Worm (Caenorhabditis elegans) whole organism, L2 larva: Measurements from ENCODE around the gene Y70G10A.4.
"Not testable (repeated sequence)": the region's sequence is repeated elsewhere in the genome, so short reads cannot be mapped to it uniquely, and the experiment has no call there.

Source experiments
- C34F6.9 ChIP-seq: fragments of 150-350 bp; optimal IDR thresholded peaks from 2 replicates; lab custom pipeline; 2014; ENCODE audit warnings: missing biosample characterization, missing genetic modification characterization
- F13H6.1 ChIP-seq: sonication (generic microtip); optimal IDR thresholded peaks from 2 replicates; lab custom pipeline; 2016; ENCODE audit warnings: missing genetic modification characterization, missing compliant biosample characterization
- R02D3.7 ChIP-seq: fragments of 150-350 bp; optimal IDR thresholded peaks from 2 replicates; lab custom pipeline; 2014; ENCODE audit warnings: missing biosample characterization, missing genetic modification characterization
- Y55F3AM.14 ChIP-seq: fragments of 200-800 bp; sonication (Bioruptor generic); optimal IDR thresholded peaks from 2 replicates; lab custom pipeline; 2018; ENCODE audit warnings: mild to moderate bottlenecking, missing genetic modification characterization, missing compliant biosample characterization
- ZK546.5 ChIP-seq: sonication (generic microtip); optimal IDR thresholded peaks from 2 replicates; lab custom pipeline; 2017; ENCODE audit warnings: missing biosample characterization, missing genetic modification characterization
- alr-1 ChIP-seq: fragments of 150-350 bp; optimal IDR thresholded peaks from 2 replicates; lab custom pipeline; 2014; ENCODE audit warnings: missing biosample characterization, missing genetic modification characterization
- aly-2 ChIP-seq: fragments of 150-350 bp; optimal IDR thresholded peaks from 2 replicates; lab custom pipeline; 2014; ENCODE audit warnings: missing biosample characterization, missing genetic modification characterization
- ama-1 ChIP-seq: fragments of 150-350 bp; optimal IDR thresholded peaks from 2 replicates; lab custom pipeline; 2018; ENCODE audit warnings: inconsistent platforms
- blmp-1 ChIP-seq: sonication (generic microtip); optimal IDR thresholded peaks from 2 replicates; lab custom pipeline; 2017; ENCODE audit warnings: missing genetic modification characterization, mild to moderate bottlenecking, missing compliant biosample characterization, antibody characterized with exemption, moderate library complexity; ENCODE audit not compliant: insufficient read depth
- ceh-16 ChIP-seq: fragments of 150-350 bp; optimal IDR thresholded peaks from 2 replicates; lab custom pipeline; 2014; ENCODE audit warnings: missing biosample characterization, missing genetic modification characterization
- ceh-82 ChIP-seq: fragments of 150-350 bp; optimal IDR thresholded peaks from 2 replicates; lab custom pipeline; 2014; ENCODE audit warnings: missing biosample characterization, missing genetic modification characterization
- crh-2 ChIP-seq: sonication (generic microtip); optimal IDR thresholded peaks from 2 replicates; lab custom pipeline; 2017; ENCODE audit warnings: missing biosample characterization, missing genetic modification characterization
- dmd-4 ChIP-seq: sonication (generic microtip); optimal IDR thresholded peaks from 2 replicates; lab custom pipeline; 2017; ENCODE audit warnings: missing biosample characterization, missing genetic modification characterization
- egl-27 ChIP-seq: sonication (generic microtip); optimal IDR thresholded peaks from 3 replicates; lab custom pipeline; 2017; ENCODE audit warnings: missing biosample characterization, missing genetic modification reagents, missing genetic modification characterization
- elt-1 ChIP-seq: fragments of 150-350 bp; optimal IDR thresholded peaks from 2 replicates; lab custom pipeline; 2014; ENCODE audit warnings: missing biosample characterization, missing genetic modification characterization
- elt-3 ChIP-seq: sonication (generic microtip); optimal IDR thresholded peaks from 2 replicates; lab custom pipeline; 2017; ENCODE audit warnings: missing biosample characterization, missing genetic modification characterization
- fos-1 ChIP-seq: fragments of 150-350 bp; optimal IDR thresholded peaks from 2 replicates; lab custom pipeline; 2014; ENCODE audit warnings: missing biosample characterization, missing genetic modification characterization
- gmeb-1 ChIP-seq: fragments of 150-350 bp; optimal IDR thresholded peaks from 2 replicates; lab custom pipeline; 2014; ENCODE audit warnings: missing biosample characterization, missing genetic modification characterization
- lin-11 ChIP-seq: fragments of 150-350 bp; sonication (generic microtip); optimal IDR thresholded peaks from 2 replicates; lab custom pipeline; 2014; ENCODE audit warnings: missing biosample characterization, missing genetic modification characterization, inconsistent platforms, mixed read lengths
- lin-13 ChIP-seq: fragments of 150-350 bp; optimal IDR thresholded peaks from 2 replicates; lab custom pipeline; 2014; ENCODE audit warnings: missing biosample characterization, missing genetic modification reagents, missing genetic modification characterization
- lin-39 ChIP-seq: fragments of 150-350 bp; optimal IDR thresholded peaks from 2 replicates; lab custom pipeline; 2014; ENCODE audit warnings: missing biosample characterization, missing genetic modification reagents, missing genetic modification characterization
- lsy-2 ChIP-seq, 2 experiments: fragments of 150-350 bp in 1 of 2; sonication (generic microtip) in 1 of 2; optimal IDR thresholded peaks; 2 replicates each; lab custom pipeline; 2014 to 2017; ENCODE audit warnings: missing biosample characterization in 2 of 2, missing genetic modification characterization in 2 of 2
- mab-5 ChIP-seq: fragments of 150-350 bp; optimal IDR thresholded peaks from 2 replicates; lab custom pipeline; 2014; ENCODE audit warnings: missing biosample characterization, missing genetic modification characterization
- mbf-1 ChIP-seq: sonication (generic microtip); optimal IDR thresholded peaks from 2 replicates; lab custom pipeline; 2017; ENCODE audit warnings: missing biosample characterization, missing genetic modification characterization
- mdl-1 ChIP-seq, 2 experiments: fragments of 150-350 bp in 1 of 2; sonication (generic microtip) in 1 of 2; optimal IDR thresholded peaks; 2 replicates each; lab custom pipeline; 2017; ENCODE audit warnings: missing biosample characterization in 2 of 2, missing genetic modification characterization in 2 of 2
- nhr-10 ChIP-seq: sonication (generic microtip); optimal IDR thresholded peaks from 2 replicates; lab custom pipeline; 2017; ENCODE audit warnings: missing biosample characterization, missing genetic modification characterization
- nhr-11 ChIP-seq: fragments of 150-350 bp; optimal IDR thresholded peaks from 2 replicates; lab custom pipeline; 2014; ENCODE audit warnings: missing biosample characterization, missing genetic modification characterization
- nhr-12 ChIP-seq: fragments of 150-350 bp; optimal IDR thresholded peaks from 2 replicates; lab custom pipeline; 2014; ENCODE audit warnings: missing biosample characterization, missing genetic modification characterization
- nhr-129 ChIP-seq: fragments of 150-350 bp; optimal IDR thresholded peaks from 2 replicates; lab custom pipeline; 2014; ENCODE audit warnings: missing biosample characterization, missing genetic modification characterization
- nhr-21 ChIP-seq: fragments of 150-350 bp; optimal IDR thresholded peaks from 2 replicates; lab custom pipeline; 2014; ENCODE audit warnings: missing biosample characterization, missing genetic modification characterization
- nhr-23 ChIP-seq: fragments of 150-350 bp; optimal IDR thresholded peaks from 2 replicates; lab custom pipeline; 2014; ENCODE audit warnings: missing biosample characterization, missing genetic modification reagents, missing genetic modification characterization
- nhr-237 ChIP-seq: fragments of 150-350 bp; optimal IDR thresholded peaks from 2 replicates; lab custom pipeline; 2014; ENCODE audit warnings: missing biosample characterization, missing genetic modification characterization
- nhr-25 ChIP-seq: fragments of 150-350 bp; sonication (generic microtip); optimal IDR thresholded peaks from 3 replicates; lab custom pipeline; 2014; ENCODE audit warnings: missing biosample characterization, missing genetic modification characterization
- nhr-6 ChIP-seq: fragments of 150-350 bp; optimal IDR thresholded peaks from 2 replicates; lab custom pipeline; 2014; ENCODE audit warnings: missing biosample characterization, missing genetic modification characterization
- nhr-77 ChIP-seq: fragments of 150-350 bp; optimal IDR thresholded peaks from 2 replicates; lab custom pipeline; 2014; ENCODE audit warnings: missing biosample characterization, missing genetic modification characterization
- peb-1 ChIP-seq: fragments of 150-350 bp; optimal IDR thresholded peaks from 2 replicates; lab custom pipeline; 2014; ENCODE audit warnings: missing biosample characterization, missing genetic modification characterization
- sem-4 ChIP-seq: fragments of 150-350 bp; optimal IDR thresholded peaks from 2 replicates; lab custom pipeline; 2014; ENCODE audit warnings: missing biosample characterization, missing genetic modification reagents, missing genetic modification characterization
- skn-1 ChIP-seq: sonication (generic microtip); optimal IDR thresholded peaks from 2 replicates; lab custom pipeline; 2017; ENCODE audit warnings: missing biosample characterization, missing genetic modification characterization
- sma-3 ChIP-seq: sonication (generic microtip); optimal IDR thresholded peaks from 2 replicates; lab custom pipeline; 2016; ENCODE audit warnings: missing genetic modification reagents, missing genetic modification characterization, missing compliant biosample characterization
- sma-9 ChIP-seq, 2 experiments: fragments of 150-350 bp in 1 of 2; sonication (generic microtip) in 1 of 2; optimal IDR thresholded peaks; 2 replicates each; lab custom pipeline; 2014 to 2016; ENCODE audit warnings: missing genetic modification characterization in 2 of 2, mild to moderate bottlenecking in 1 of 2, missing biosample characterization in 1 of 2, missing compliant biosample characterization in 1 of 2, missing genetic modification reagents in 1 of 2, moderate library complexity in 1 of 2
- snpc-4 ChIP-seq: fragments of 150-350 bp; optimal IDR thresholded peaks from 2 replicates; lab custom pipeline; 2014; ENCODE audit warnings: missing biosample characterization, missing genetic modification characterization
- unc-39 ChIP-seq: fragments of 150-350 bp; optimal IDR thresholded peaks from 2 replicates; lab custom pipeline; 2014; ENCODE audit warnings: missing biosample characterization, missing genetic modification characterization
- unc-55 ChIP-seq: fragments of 150-350 bp; sonication (generic microtip); optimal IDR thresholded peaks from 3 replicates; lab custom pipeline; 2014; ENCODE audit warnings: missing biosample characterization, missing genetic modification reagents, missing genetic modification characterization
- unc-62 ChIP-seq: fragments of 150-350 bp; optimal IDR thresholded peaks from 2 replicates; lab custom pipeline; 2014; ENCODE audit warnings: missing biosample characterization, missing genetic modification reagents, missing genetic modification characterization
- zag-1 ChIP-seq: fragments of 150-350 bp; optimal IDR thresholded peaks from 2 replicates; lab custom pipeline; 2014; ENCODE audit warnings: missing biosample characterization, missing genetic modification characterization
- ztf-1 ChIP-seq: fragments of 200-800 bp; sonication (Bioruptor generic); conservative IDR thresholded peaks from 2 replicates; pipeline ENCODE4 v1.3.6; 2022; ENCODE audit warnings: missing genetic modification characterization, missing compliant biosample characterization
- ztf-11 ChIP-seq: sonication (generic microtip); optimal IDR thresholded peaks from 2 replicates; lab custom pipeline; 2017; ENCODE audit warnings: missing biosample characterization, missing genetic modification characterization
- ztf-4 ChIP-seq: fragments of 150-350 bp; optimal IDR thresholded peaks from 2 replicates; lab custom pipeline; 2014; ENCODE audit warnings: missing biosample characterization, missing genetic modification characterization

Gene Y70G10A.4

DNA sequence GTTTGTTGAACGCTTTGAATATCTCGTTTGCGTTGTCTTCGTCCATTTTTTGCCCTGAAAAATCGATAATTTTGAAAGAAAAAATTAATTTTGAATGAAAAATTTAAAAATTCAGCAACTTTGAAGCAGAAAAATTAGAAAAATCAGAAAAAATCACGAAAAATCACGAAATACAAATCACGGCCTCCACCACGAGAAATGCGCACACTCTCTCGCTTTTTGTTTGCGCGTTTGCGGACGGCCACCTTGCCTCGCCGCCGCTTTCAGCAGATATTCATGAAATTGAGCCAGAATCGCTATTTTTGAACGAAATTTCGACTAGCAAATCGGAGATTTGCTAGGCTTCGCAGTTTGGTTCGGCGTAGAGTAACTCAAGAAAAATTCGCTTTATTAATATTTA, 44.9 kb downstream of the Y70G10A.4 start, which contains the start of gene inpp-4B:
inpp-4B (minus strand) TSS at position 54 of the 400 bp plus-strand sequence.
- TF ChIP-seq skn-1 (tag; lab: Kevin White, UChicago); unc-62; gmeb-1 (tag; lab: Kevin White, UChicago): not testable (repeated sequence)

- TF ChIP-seq ceh-82: no peak
- no peak for TF ChIP-seq unc-62
- TF ChIP-seq dmd-4 (tag; lab: Kevin White, UChicago): no peak
- no peak for TF ChIP-seq snpc-4
- TF ChIP-seq skn-1 (tag; lab: Kevin White, UChicago): no peak
- TF ChIP-seq ztf-1 (GFP tag; lab: Robert Waterston, UW): no peak
- peak in 1 of 2 experiments; percentile 24 for TF ChIP-seq mdl-1 (tag; optimal IDR thresholded peaks at IDR 0.05; lab: Kevin White, UChicago)
- TF ChIP-seq R02D3.7 (tag; lab: Kevin White, UChicago): peak; percentile 48
- TF ChIP-seq egl-27 (tag; lab: Kevin White, UChicago): no peak
- no peak for TF ChIP-seq peb-1 (tag; lab: Kevin White, UChicago)
- TF ChIP-seq zag-1: no peak
- TF ChIP-seq nhr-25 (tag; lab: Kevin White, UChicago): peak; percentile 56
- TF ChIP-seq sem-4 (tag; lab: Kevin White, UChicago): peak; percentile 13
- peak; percentile 71 for TF ChIP-seq gmeb-1 (tag; lab: Kevin White, UChicago)
- TF ChIP-seq unc-39 (tag; lab: Kevin White, UChicago): no peak
- no peak for TF ChIP-seq ceh-16
- TF ChIP-seq sma-3: peak; percentile 82
- TF ChIP-seq fos-1 (tag; lab: Kevin White, UChicago): peak; percentile 13
- no peak for TF ChIP-seq nhr-23
- peak; percentile 57 for TF ChIP-seq lin-13 (GFP tag; lab: Kevin White, UChicago)
- no peak for TF ChIP-seq ztf-4 (tag; lab: Kevin White, UChicago)
- TF ChIP-seq nhr-11 (tag; lab: Kevin White, UChicago): no peak
- peak; percentile 36 for TF ChIP-seq nhr-21 (tag; lab: Kevin White, UChicago)
- TF ChIP-seq blmp-1: no peak
- no peak for TF ChIP-seq lin-39
- TF ChIP-seq elt-1 (tag; lab: Kevin White, UChicago): no peak
- TF ChIP-seq ztf-11 (tag; lab: Kevin White, UChicago): no peak
- peak; percentile 74 for TF ChIP-seq sma-9 (GFP tag; optimal IDR thresholded peaks at IDR 0.05; lab: Kevin White, UChicago)
- no peak for TF ChIP-seq sma-9 (tag; optimal IDR thresholded peaks at IDR 0.05; lab: Kevin White, UChicago)
- TF ChIP-seq nhr-12 (tag; lab: Kevin White, UChicago): no peak
- TF ChIP-seq ama-1 (lab: Kevin White, UChicago): no peak
- TF ChIP-seq nhr-77 (tag; lab: Kevin White, UChicago): no peak
- no peak for TF ChIP-seq elt-3
- no peak for TF ChIP-seq alr-1 (tag; lab: Kevin White, UChicago)
- no peak for TF ChIP-seq nhr-10 (tag; lab: Kevin White, UChicago)
- peak; percentile 80 for TF ChIP-seq unc-55 (GFP tag; lab: Kevin White, UChicago)
- TF ChIP-seq nhr-6: no peak
- TF ChIP-seq C34F6.9: peak; percentile 62
- peak; percentile 81 for TF ChIP-seq F13H6.1 (tag; lab: Kevin White, UChicago)
- TF ChIP-seq aly-2 (tag; lab: Kevin White, UChicago): no peak
- no peak for TF ChIP-seq ZK546.5 (tag; lab: Kevin White, UChicago)
- TF ChIP-seq lsy-2 (tag; optimal IDR thresholded peaks at IDR 0.05; lab: Kevin White, UChicago): peak; percentile 63 to 84
- no peak for TF ChIP-seq lin-11 (tag; lab: Kevin White, UChicago)
- no peak for TF ChIP-seq nhr-237 (tag; lab: Kevin White, UChicago)
- peak; percentile 73 for TF ChIP-seq crh-2 (tag; lab: Kevin White, UChicago)
- TF ChIP-seq mab-5 (tag; lab: Kevin White, UChicago): peak; percentile 8
- TF ChIP-seq Y55F3AM.14: no peak
- peak; percentile 59 for TF ChIP-seq nhr-129 (tag; lab: Kevin White, UChicago)
- no peak for TF ChIP-seq mbf-1 (tag; lab: Kevin White, UChicago)
Observed at ce11 chrIII:10270778-10271307, 48.9 kb downstream of the Y70G10A.4 start, which contains the start of gene cnk-1. TSS of gene cnk-1 (plus strand) at chrIII:10271257.
